Fruit fly (Drosophila melanogaster) whole organism, wandering third instar larva: ENCODE measurements around the gene firl.

ENCODE experiments used
- Abd-B ChIP-seq: fragments of >200 bp; optimal IDR thresholded peaks from 2 replicates; lab custom pipeline; 2017; ENCODE audit warnings: missing biosample characterization, missing genetic modification characterization
- CG32264 ChIP-seq: fragments of 200-800 bp; sonication (Bioruptor generic); optimal IDR thresholded peaks from 2 replicates; lab custom pipeline; 2016; ENCODE audit warnings: missing biosample characterization, missing genetic modification characterization
- CG9705 ChIP-seq: fragments of 200-800 bp; sonication (Bioruptor generic); optimal IDR thresholded peaks from 2 replicates; lab custom pipeline; 2018; ENCODE audit warnings: missing biosample characterization, mild to moderate bottlenecking, missing genetic modification characterization
- CrebA ChIP-seq: fragments of 200-800 bp; sonication (Bioruptor generic); optimal IDR thresholded peaks from 2 replicates; lab custom pipeline; 2016; ENCODE audit warnings: missing biosample characterization, mild to moderate bottlenecking, missing genetic modification characterization, borderline replicate concordance
- Dfd ChIP-seq: fragments of >200 bp; optimal IDR thresholded peaks from 2 replicates; lab custom pipeline; 2017; ENCODE audit warnings: missing biosample characterization, missing genetic modification characterization
- Dif ChIP-seq: fragments of 200-275, 200-300 bp; sonication (Bioruptor generic); optimal IDR thresholded peaks from 2 replicates; lab custom pipeline; 2018; ENCODE audit warnings: missing biosample characterization, missing genetic modification characterization; ENCODE audit not compliant: partially characterized antibody
- GATAd ChIP-seq: sonication (Bioruptor generic); optimal IDR thresholded peaks from 2 replicates; lab custom pipeline; 2016; ENCODE audit warnings: missing biosample characterization, missing genetic modification characterization
- HLH106 ChIP-seq: fragments of 200-800 bp; optimal IDR thresholded peaks from 3 replicates; lab custom pipeline; 2019; ENCODE audit warnings: missing biosample characterization, mild to moderate bottlenecking, missing genetic modification characterization, moderate library complexity
- Hnf4 ChIP-seq: fragments of 200-800 bp; sonication (Bioruptor generic); optimal IDR thresholded peaks from 2 replicates; lab custom pipeline; 2016; ENCODE audit warnings: missing biosample characterization, mild to moderate bottlenecking, missing genetic modification characterization
- Hr78 ChIP-seq: fragments of >200 bp; optimal IDR thresholded peaks from 2 replicates; lab custom pipeline; 2017; ENCODE audit warnings: missing biosample characterization, missing genetic modification characterization
- Hr83 ChIP-seq: fragments of 200-300 bp; sonication (Bioruptor generic); optimal IDR thresholded peaks from 2 replicates; lab custom pipeline; 2016; ENCODE audit warnings: missing biosample characterization, mild to moderate bottlenecking, missing genetic modification characterization, moderate library complexity; ENCODE audit not compliant: poor library complexity, severe bottlenecking
- Jra ChIP-seq: sonication (Bioruptor generic); optimal IDR thresholded peaks from 2 replicates; lab custom pipeline; 2016; ENCODE audit warnings: missing biosample characterization, missing genetic modification characterization
- Mio ChIP-seq: sonication (Bioruptor generic); optimal IDR thresholded peaks from 2 replicates; lab custom pipeline; 2016; ENCODE audit warnings: missing biosample characterization, missing genetic modification characterization
- Myc ChIP-seq: fragments of >200 bp; optimal IDR thresholded peaks from 2 replicates; lab custom pipeline; 2017
- N ChIP-seq: fragments of >200 bp; optimal IDR thresholded peaks from 2 replicates; lab custom pipeline; 2018; ENCODE audit warnings: missing biosample characterization, missing external identifiers, missing genetic modification characterization
- OdsH ChIP-seq: fragments of 200-800 bp; sonication (Bioruptor generic); optimal IDR thresholded peaks from 2 replicates; lab custom pipeline; 2016; ENCODE audit warnings: missing biosample characterization, mild to moderate bottlenecking, missing genetic modification characterization
- Rel ChIP-seq, 2 experiments: fragments of 200-800 bp; sonication (Bioruptor generic) in 1 of 2; optimal IDR thresholded peaks; 2 replicates in 1 of 2; 3 replicates in 1 of 2; lab custom pipeline; 2016 to 2019; ENCODE audit warnings: mild to moderate bottlenecking in 2 of 2, missing biosample characterization in 2 of 2, missing genetic modification characterization in 2 of 2, moderate library complexity in 1 of 2
- Sp1 ChIP-seq: fragments of 200-800 bp; sonication (Bioruptor generic); optimal IDR thresholded peaks from 3 replicates; lab custom pipeline; 2019; ENCODE audit warnings: missing biosample characterization, mild to moderate bottlenecking, missing genetic modification characterization, moderate library complexity
- Vsx2 ChIP-seq: fragments of 200-300, 225-300 bp; sonication (Bioruptor generic); optimal IDR thresholded peaks from 2 replicates; lab custom pipeline; 2018; ENCODE audit warnings: missing biosample characterization, missing genetic modification characterization; ENCODE audit not compliant: partially characterized antibody
- br ChIP-seq: fragments of 200-800 bp; sonication (Bioruptor generic); optimal IDR thresholded peaks from 2 replicates; lab custom pipeline; 2016; ENCODE audit warnings: missing biosample characterization, missing genetic modification characterization
- brk ChIP-seq: fragments of 200-800 bp; sonication (Bioruptor generic); optimal IDR thresholded peaks from 2 replicates; lab custom pipeline; 2016; ENCODE audit warnings: missing biosample characterization, mild to moderate bottlenecking, missing genetic modification characterization
- dl ChIP-seq, 2 experiments: fragments of 175-275, 200-275 bp in 1 of 2; fragments of 200-275 bp in 1 of 2; sonication (Bioruptor generic); optimal IDR thresholded peaks; lab custom pipeline; 2018; ENCODE audit warnings: mild to moderate bottlenecking in 2 of 2, missing biosample characterization in 2 of 2, missing genetic modification characterization in 2 of 2, moderate library complexity in 2 of 2; ENCODE audit not compliant: partially characterized antibody in 2 of 2, insufficient read depth in 1 of 2
- dmrt93B ChIP-seq: fragments of 200-800 bp; sonication (Bioruptor generic); optimal IDR thresholded peaks from 2 replicates; lab custom pipeline; 2018; ENCODE audit warnings: missing biosample characterization, mild to moderate bottlenecking, missing genetic modification characterization
- dsf ChIP-seq: sonication (Bioruptor generic); optimal IDR thresholded peaks from 2 replicates; lab custom pipeline; 2016; ENCODE audit warnings: missing biosample characterization, missing genetic modification characterization, borderline replicate concordance
- ey ChIP-seq: fragments of 200-800 bp; sonication (Bioruptor generic); optimal IDR thresholded peaks from 2 replicates; lab custom pipeline; 2016; ENCODE audit warnings: missing biosample characterization, missing genetic modification characterization
- foxo ChIP-seq, 2 experiments: fragments of 200-800 bp; sonication (Bioruptor generic); optimal IDR thresholded peaks; 2 replicates in 1 of 2; 3 replicates in 1 of 2; lab custom pipeline; 2016 to 2017; ENCODE audit warnings: missing biosample characterization in 2 of 2, missing genetic modification characterization in 2 of 2
- fru ChIP-seq: fragments of 200-800 bp; sonication (Bioruptor generic); optimal IDR thresholded peaks from 3 replicates; lab custom pipeline; 2016; ENCODE audit warnings: missing biosample characterization, mild to moderate bottlenecking, missing genetic modification characterization
- h ChIP-seq: fragments of 200-800 bp; sonication (Bioruptor generic); optimal IDR thresholded peaks from 3 replicates; lab custom pipeline; 2016; ENCODE audit warnings: missing biosample characterization, mild to moderate bottlenecking, missing genetic modification characterization
- jim ChIP-seq: fragments of 175-275, 200-325 bp; sonication (Bioruptor generic); optimal IDR thresholded peaks from 2 replicates; lab custom pipeline; 2016; ENCODE audit warnings: missing biosample characterization, mild to moderate bottlenecking, missing genetic modification characterization
- lola ChIP-seq: fragments of >200 bp; optimal IDR thresholded peaks from 2 replicates; lab custom pipeline; 2017; ENCODE audit warnings: missing biosample characterization, missing genetic modification characterization
- pan ChIP-seq: fragments of >200 bp; optimal IDR thresholded peaks from 2 replicates; lab custom pipeline; 2017
- psq ChIP-seq: fragments of 200-800 bp; sonication (Bioruptor generic); optimal IDR thresholded peaks from 3 replicates; lab custom pipeline; 2017; ENCODE audit warnings: missing biosample characterization, mild to moderate bottlenecking, missing genetic modification characterization, moderate library complexity
- rgr ChIP-seq: fragments of 200-800 bp; sonication (Bioruptor generic); optimal IDR thresholded peaks from 3 replicates; lab custom pipeline; 2016; ENCODE audit warnings: missing biosample characterization, mild to moderate bottlenecking, missing genetic modification characterization
- sage ChIP-seq: fragments of 200-800 bp; sonication (Bioruptor generic); optimal IDR thresholded peaks from 2 replicates; lab custom pipeline; 2016; ENCODE audit warnings: missing biosample characterization, mild to moderate bottlenecking, missing genetic modification characterization
- sv ChIP-seq: fragments of 200-800 bp; sonication (Bioruptor generic); optimal IDR thresholded peaks from 3 replicates; lab custom pipeline; 2016; ENCODE audit warnings: missing biosample characterization, missing genetic modification characterization
- tai ChIP-seq: sonication (Bioruptor generic); optimal IDR thresholded peaks from 2 replicates; lab custom pipeline; 2016; ENCODE audit warnings: missing biosample characterization, missing genetic modification characterization
- usp ChIP-seq: fragments of >200 bp; optimal IDR thresholded peaks from 2 replicates; lab custom pipeline; 2017; ENCODE audit warnings: missing biosample characterization, missing genetic modification characterization
- woc ChIP-seq: sonication (Bioruptor generic); optimal IDR thresholded peaks from 2 replicates; lab custom pipeline; 2016; ENCODE audit warnings: missing biosample characterization, mild to moderate bottlenecking, missing genetic modification characterization

The firl gene

dm6 chr2L:12025505-12025904 is 41.1 kb downstream of the firl start:
- TF ChIP-seq lola (no peak), Jra (GFP tag; lab: Kevin White, UChicago) (no peak), usp (GFP tag; lab: Kevin White, UChicago) (no peak), CG9705 (GFP tag; lab: Kevin White, UChicago) (peak; percentile 7), OdsH (GFP tag; lab: Kevin White, UChicago) (no peak), CrebA (no peak), Vsx2 (GFP tag; lab: Kevin White, UChicago) (no peak), Dif (GFP tag; lab: Kevin White, UChicago) (no peak), br (peak; percentile 33), Mio (GFP tag; lab: Kevin White, UChicago) (no peak), pan (lab: Kevin White, UChicago) (no peak), Abd-B (GFP tag; lab: Kevin White, UChicago) (no peak), Hr78 (GFP tag; lab: Kevin White, UChicago) (no peak), fru (GFP tag; lab: Kevin White, UChicago) (no peak), tai (no peak), Sp1 (GFP tag; lab: Kevin White, UChicago) (peak; percentile 49), sv (GFP tag; lab: Kevin White, UChicago) (no peak), HLH106 (peak; percentile 41), woc (GFP tag; lab: Kevin White, UChicago) (peak; percentile 48), N (GFP tag; lab: Kevin White, UChicago) (no peak), Rel (GFP tag; optimal IDR thresholded peaks at IDR 0.05; lab: Kevin White, UChicago) (no peak), Rel (tag; optimal IDR thresholded peaks at IDR 0.05; lab: Kevin White, UChicago) (no peak), dl (GFP tag; optimal IDR thresholded peaks at IDR 0.05; lab: Kevin White, UChicago; ENCODE audit: insufficient read depth in 1 of 2, partially characterized antibody in 2 of 2) (no peak), foxo (GFP tag; optimal IDR thresholded peaks at IDR 0.05; lab: Kevin White, UChicago) (peak in 1 of 2 experiments; percentile 15), CG32264 (GFP tag; lab: Kevin White, UChicago) (no peak), h (no peak), jim (GFP tag; lab: Kevin White, UChicago) (no peak), Hr83 (GFP tag; lab: Kevin White, UChicago) (no peak), dsf (GFP tag; lab: Kevin White, UChicago) (no peak), Dfd (no peak), GATAd (GFP tag; lab: Kevin White, UChicago) (no peak), brk (no peak), sage (no peak), Hnf4 (GFP tag; lab: Kevin White, UChicago) (peak; percentile 19), rgr (GFP tag; lab: Kevin White, UChicago) (peak; percentile 49), Myc (no peak), dmrt93B (no peak), psq (GFP tag; lab: Kevin White, UChicago) (peak; percentile 35), ey (peak; percentile 34)

dm6 chr2L:12024104-12024503 is 42.5 kb downstream of the firl start:
- TF ChIP-seq fru (GFP tag; lab: Kevin White, UChicago) (no peak), GATAd (GFP tag; lab: Kevin White, UChicago) (no peak), Dfd (no peak), br (no peak), N (GFP tag; lab: Kevin White, UChicago) (no peak), rgr (GFP tag; lab: Kevin White, UChicago) (no peak), sv (GFP tag; lab: Kevin White, UChicago) (no peak), tai (no peak), brk (no peak), pan (lab: Kevin White, UChicago) (no peak), Jra (GFP tag; lab: Kevin White, UChicago) (no peak), CG32264 (GFP tag; lab: Kevin White, UChicago) (no peak), foxo (GFP tag; optimal IDR thresholded peaks at IDR 0.05; lab: Kevin White, UChicago) (no peak), OdsH (GFP tag; lab: Kevin White, UChicago) (no peak), Mio (GFP tag; lab: Kevin White, UChicago) (no peak), dsf (GFP tag; lab: Kevin White, UChicago) (no peak), woc (GFP tag; lab: Kevin White, UChicago) (no peak), Hnf4 (GFP tag; lab: Kevin White, UChicago) (no peak)
